Worm (Caenorhabditis elegans): ENCODE data around the gene nkb-2.
A peak's percentile ranks its signal among the peaks of the same experiment; 100 is the strongest.

Gene nkb-2

ce11 chrIV:10584237-10584636 lies 6.5 kb upstream of the nkb-2 start, which contains the start of gene oac-8:
Gene oac-8, plus strand, starts transcription at chrIV:10584537.
- TF ChIP-seq nhr-43 (tag; optimal IDR thresholded peaks at IDR 0.05; ENCODE audit: poor library complexity, severe bottlenecking) (no peak), fkh-10 (GFP tag; optimal IDR thresholded peaks at IDR 0.05) (no peak), eor-1 (tag; optimal IDR thresholded peaks at IDR 0.05) (no peak), ceh-9 (tag; optimal IDR thresholded peaks at IDR 0.05) (no peak), ztf-11 (tag; optimal IDR thresholded peaks at IDR 0.05) (no peak), elt-1 (tag; optimal IDR thresholded peaks at IDR 0.05) (no peak), nhr-77 (tag; optimal IDR thresholded peaks at IDR 0.05) (no peak), zag-1 (tag; optimal IDR thresholded peaks at IDR 0.05) (no peak), ceh-28 (tag; optimal IDR thresholded peaks at IDR 0.05) (no peak), egl-27 (tag; optimal IDR thresholded peaks at IDR 0.05) (no peak)

- TF ChIP-seq elt-3 (tag; optimal IDR thresholded peaks at IDR 0.05): no peak
These were observed 1.7 kb upstream of the nkb-2 start, which contains the start of gene C43F9.4 for ce11 chrIV:10589072-10589471. Gene C43F9.4, minus strand, starts transcription at chrIV:10589172.

ce11 chrIV:10593570-10593969 lies 2.8 kb downstream of the nkb-2 start, which contains the start of gene C43F9.7:
Gene C43F9.7, minus strand, starts transcription at chrIV:10593670.
- TF ChIP-seq eor-1 (tag; optimal IDR thresholded peaks at IDR 0.05) (no peak), lin-39 (tag; optimal IDR thresholded peaks at IDR 0.05) (no peak), unc-62 (GFP tag; optimal IDR thresholded peaks at IDR 0.05) (no peak), fkh-2 (tag; optimal IDR thresholded peaks at IDR 0.05) (no peak), elt-1 (tag; optimal IDR thresholded peaks at IDR 0.05) (no peak), nhr-11 (tag; optimal IDR thresholded peaks at IDR 0.05) (no peak), tbx-2 (tag; optimal IDR thresholded peaks at IDR 0.05) (no peak), nhr-237 (tag; optimal IDR thresholded peaks at IDR 0.05) (no peak), daf-12 (tag; optimal IDR thresholded peaks at IDR 0.05) (no peak), aly-2 (tag; optimal IDR thresholded peaks at IDR 0.05) (no peak), ceh-82 (tag; optimal IDR thresholded peaks at IDR 0.05) (no peak), nhr-77 (tag; optimal IDR thresholded peaks at IDR 0.05) (no peak)

ce11 chrIV:10596505-10596904 lies 5.8 kb downstream of the nkb-2 start, which contains the start of gene C43F9.11:
Gene C43F9.11, plus strand, starts transcription at chrIV:10596805.
- TF ChIP-seq unc-62 (GFP tag; optimal IDR thresholded peaks at IDR 0.05) (no peak), nhr-77 (tag; optimal IDR thresholded peaks at IDR 0.05) (no peak), nhr-12 (tag; optimal IDR thresholded peaks at IDR 0.05) (no peak), ceh-16 (tag; optimal IDR thresholded peaks at IDR 0.05) (no peak), zag-1 (tag; optimal IDR thresholded peaks at IDR 0.05) (no peak), egl-27 (tag; optimal IDR thresholded peaks at IDR 0.05) (no peak), ceh-9 (tag; optimal IDR thresholded peaks at IDR 0.05) (no peak), elt-2 (tag; optimal IDR thresholded peaks at IDR 0.05) (no peak), fkh-10 (GFP tag; optimal IDR thresholded peaks at IDR 0.05) (no peak), aly-2 (tag; optimal IDR thresholded peaks at IDR 0.05) (no peak), nhr-11 (tag; optimal IDR thresholded peaks at IDR 0.05) (no peak)

DNA sequence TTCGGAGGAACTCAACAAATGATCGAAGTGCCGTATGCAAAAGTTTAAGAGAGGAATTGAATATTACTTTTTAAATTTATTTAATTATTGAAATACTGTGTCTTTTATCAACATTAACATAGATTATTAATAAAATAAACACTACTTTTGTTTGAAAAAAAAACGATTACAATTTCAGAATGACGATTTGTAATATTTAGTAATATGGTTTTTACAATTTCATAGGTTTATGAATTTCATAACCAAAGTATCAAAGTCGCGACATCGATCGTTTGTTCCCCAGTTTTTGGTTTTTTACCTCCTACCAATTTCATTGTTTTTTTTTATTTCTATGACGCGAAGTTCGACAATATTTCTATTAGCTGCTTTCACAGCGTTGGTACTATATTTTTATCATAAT lies 9.3 kb downstream of the nkb-2 start, which contains the start of gene R09H10.1:
Gene R09H10.1 (plus strand): TSS at position 301 of the 400 bp plus-strand sequence.
- TF ChIP-seq skn-1 (tag; optimal IDR thresholded peaks at IDR 0.05): no peak
- TF ChIP-seq egl-27 (tag; optimal IDR thresholded peaks at IDR 0.05): no peak
- no peak for TF ChIP-seq elt-1 (tag; optimal IDR thresholded peaks at IDR 0.05)
- TF ChIP-seq ceh-9 (tag; optimal IDR thresholded peaks at IDR 0.05): no peak
- no peak for TF ChIP-seq elt-3 (tag; optimal IDR thresholded peaks at IDR 0.05)

- TF ChIP-seq nhr-67 (tag; optimal IDR thresholded peaks at IDR 0.05): no peak
- no peak for TF ChIP-seq lin-15B (tag; optimal IDR thresholded peaks at IDR 0.05)
- TF ChIP-seq nhr-12 (tag; optimal IDR thresholded peaks at IDR 0.05): no peak
These were observed 11.9 kb downstream of the nkb-2 start, which contains the start of gene R09H10.2 for ce11 chrIV:10602644-10603043. Gene R09H10.2, plus strand, starts transcription at chrIV:10602944.

DNA sequence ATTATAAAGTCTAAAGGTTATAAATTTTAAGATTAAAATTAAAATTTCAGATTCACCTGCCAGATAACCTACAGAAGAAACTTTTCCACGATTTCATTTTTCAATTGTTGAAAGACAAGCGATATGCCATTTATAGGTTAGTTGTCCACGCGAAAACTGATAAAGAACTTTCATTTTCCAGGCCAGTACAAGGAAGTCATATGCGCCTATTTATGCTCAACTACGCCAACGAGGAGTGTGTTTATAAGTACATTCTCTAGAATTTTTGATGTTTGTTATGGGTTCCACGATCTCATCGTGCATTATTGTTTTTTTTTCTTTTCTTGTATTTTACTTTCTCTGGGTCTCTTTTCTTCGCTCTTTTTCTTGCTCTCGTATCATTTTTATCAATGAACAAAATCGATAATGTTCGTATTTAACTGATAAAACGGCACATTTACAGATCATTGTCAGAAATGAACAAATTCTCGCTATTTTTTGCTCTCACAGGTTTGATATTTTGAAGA lies 15.9 kb downstream of the nkb-2 start, which contains the start of gene R09H10.3:
Gene R09H10.3 (plus strand): TSS at position 456 of the 506 bp plus-strand sequence.
- TF ChIP-seq elt-2 (tag; optimal IDR thresholded peaks at IDR 0.05) (peak; percentile 77), mml-1 (tag; optimal IDR thresholded peaks at IDR 0.05) (no peak), pqm-1 (tag; optimal IDR thresholded peaks at IDR 0.05) (peak; percentile 19), nhr-23 (tag; optimal IDR thresholded peaks at IDR 0.05) (no peak)
